Worm (Caenorhabditis elegans): Measurements from ENCODE around the gene ZK938.1.

The ZK938.1 gene

DNA sequence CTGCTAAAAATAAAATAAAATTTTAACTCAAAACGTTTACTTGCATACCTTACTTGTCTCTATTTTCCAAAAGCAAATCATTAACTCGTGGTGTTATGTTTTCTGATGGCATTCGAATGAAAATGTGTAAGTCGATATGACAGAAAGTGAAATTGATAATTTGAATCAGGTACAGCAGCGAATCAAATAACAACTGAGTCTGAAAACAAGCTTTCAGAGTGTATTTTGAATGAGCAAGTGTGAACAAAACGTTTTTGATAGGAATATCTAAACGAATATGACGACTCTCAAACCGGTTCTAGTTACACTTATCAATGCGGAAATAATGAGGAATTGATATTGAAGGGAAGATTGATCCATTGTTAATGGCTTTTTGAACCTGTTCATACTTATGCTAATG, 41.9 kb downstream of the ZK938.1 start, which contains the start of gene chil-7:
chil-7 (minus strand) TSS at position 112 of the 400 bp plus-strand sequence.
- no peak for TF ChIP-seq nhr-10 (tag; optimal IDR thresholded peaks at IDR 0.05)
- no peak for TF ChIP-seq saeg-2 (GFP tag; IDR thresholded peaks at IDR 0.05)
- peak in 1 of 2 experiments; percentile 97 for TF ChIP-seq unc-62 (GFP tag; optimal IDR thresholded peaks at IDR 0.05 in 1 of 2)
- no peak for TF ChIP-seq unc-62 (tag; optimal IDR thresholded peaks at IDR 0.05)

DNA sequence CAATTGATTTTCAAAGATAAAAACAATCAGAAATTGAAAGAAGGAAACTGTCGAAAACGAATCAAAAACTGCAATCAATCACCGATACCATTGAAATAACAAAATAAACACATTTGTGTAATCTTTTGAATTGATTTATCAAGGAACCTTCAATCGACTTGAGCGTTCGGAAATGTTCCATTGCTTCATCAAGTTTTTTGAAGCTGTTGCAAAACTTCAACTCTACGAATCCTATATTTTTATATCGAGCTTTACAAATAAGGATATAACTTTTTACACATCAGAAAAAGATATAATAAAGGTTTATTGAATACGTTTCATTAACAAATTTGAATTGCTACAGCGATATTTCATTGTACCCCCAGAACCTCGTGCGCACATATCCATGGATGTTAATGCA, 43.8 kb downstream of the ZK938.1 start, which contains the start of gene chil-8:
chil-8 (minus strand) TSS at position 101 of the 400 bp plus-strand sequence.
- TF ChIP-seq aha-1 (tag) (peak; percentile 37), nhr-25 (tag; optimal IDR thresholded peaks at IDR 0.05; ENCODE audit: borderline replicate concordance, insufficient read depth) (no peak)

DNA sequence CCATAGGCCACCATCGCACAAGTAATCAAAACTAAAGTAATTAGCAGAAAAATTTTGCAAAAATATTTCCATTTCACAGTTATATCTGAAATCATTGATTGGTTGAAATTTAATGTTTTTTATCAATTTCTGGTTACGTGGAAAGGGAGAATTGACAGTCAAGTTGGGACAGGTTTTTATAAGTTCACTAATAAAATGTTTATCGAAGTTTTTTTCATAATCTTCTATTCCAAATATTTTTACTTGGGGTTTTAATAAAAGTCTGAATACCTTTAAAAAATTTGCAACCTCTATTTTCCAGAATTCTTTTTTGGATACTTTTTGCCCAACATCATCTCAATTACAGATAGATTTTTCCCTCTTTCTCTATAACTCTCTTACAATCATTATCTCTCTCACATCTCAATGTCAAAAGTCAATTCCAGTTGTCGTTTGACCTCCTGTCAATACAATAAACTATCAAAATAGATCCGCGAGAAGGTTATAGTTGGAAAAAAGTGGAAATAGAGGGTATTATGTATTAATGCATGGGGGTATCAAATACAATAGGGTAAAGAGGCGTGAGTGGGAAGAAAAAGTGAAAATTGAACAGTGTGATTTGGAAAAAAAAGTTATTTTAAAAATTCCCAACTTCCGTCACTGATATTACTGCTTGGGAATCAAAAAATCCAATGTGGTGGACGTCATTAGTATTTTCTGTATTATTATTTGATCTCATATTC, 45.5 kb downstream of the ZK938.1 start, which contains the start of the genes chil-2 and ctsa-3.2:
chil-2 (minus strand) TSS at position 101 of the 722 bp plus-strand sequence.
ctsa-3.2 (plus strand) TSS at position 672 of the 722 bp plus-strand sequence.
- TF ChIP-seq duxl-1 (tag; optimal IDR thresholded peaks at IDR 0.05; ENCODE audit: poor library complexity) (no peak), ceh-32 (tag; optimal IDR thresholded peaks at IDR 0.05; ENCODE audit: poor library complexity) (no peak), tag-97 (GFP tag; IDR thresholded peaks at IDR 0.05) (no peak), ces-1 (GFP tag; optimal IDR thresholded peaks at IDR 0.05) (no peak), lin-13 (GFP tag; optimal IDR thresholded peaks at IDR 0.05) (no peak), lin-38 (GFP tag; IDR thresholded peaks at IDR 0.05) (no peak), lim-7 (GFP tag; IDR thresholded peaks at IDR 0.05) (no peak), egl-27 (tag; optimal IDR thresholded peaks at IDR 0.05) (no peak), ztf-11 (tag; optimal IDR thresholded peaks at IDR 0.05) (no peak), T20F7.1 (GFP tag; optimal IDR thresholded peaks at IDR 0.05) (no peak), arid-1 (GFP tag; conservative IDR thresholded peaks at IDR 0.05) (no peak), tra-1 (GFP tag; IDR thresholded peaks at IDR 0.05) (no peak)

DNA sequence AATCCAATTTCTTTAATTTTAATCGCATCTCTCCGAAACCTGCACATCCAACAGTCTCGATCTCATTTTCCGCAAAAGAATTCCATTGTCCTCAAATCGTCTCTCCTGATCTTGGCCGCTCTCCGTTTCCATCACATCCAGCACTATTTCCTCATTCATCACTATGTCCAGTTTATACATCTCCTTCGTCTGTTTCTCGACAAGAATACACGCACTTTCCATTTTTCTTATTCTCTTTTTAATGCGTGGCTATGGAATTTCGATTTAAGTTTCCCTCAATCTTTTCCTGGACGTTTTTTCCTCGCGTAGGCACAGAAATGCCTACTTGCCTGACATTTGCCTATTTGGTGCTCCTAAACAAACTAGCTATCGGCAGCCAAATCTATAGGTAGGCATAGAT, 50.6 kb downstream of the ZK938.1 start:
- no peak for TF ChIP-seq ZK546.5 (tag; optimal IDR thresholded peaks at IDR 0.05)
- TF ChIP-seq aha-1 (tag): peak; percentile 73
- TF ChIP-seq pha-4 (GFP tag; IDR thresholded peaks at IDR 0.05): no peak
- TF ChIP-seq pha-4 (tag; optimal IDR thresholded peaks at IDR 0.05): no peak
- no peak for TF ChIP-seq F26F4.8 (GFP tag; conservative IDR thresholded peaks at IDR 0.05)
- TF ChIP-seq nhr-11 (tag; optimal IDR thresholded peaks at IDR 0.05): no peak
- no peak for TF ChIP-seq dmd-9 (GFP tag; IDR thresholded peaks at IDR 0.05)
- no peak for TF ChIP-seq zip-11 (GFP tag; IDR thresholded peaks at IDR 0.05)
- TF ChIP-seq nhr-76 (tag; optimal IDR thresholded peaks at IDR 0.05): no peak
- no peak for TF ChIP-seq gei-8 (GFP tag; optimal IDR thresholded peaks at IDR 0.05)
- peak in 1 of 2 experiments; percentile 8 for TF ChIP-seq unc-62 (GFP tag; optimal IDR thresholded peaks at IDR 0.05 in 1 of 2)
- TF ChIP-seq unc-62 (tag; optimal IDR thresholded peaks at IDR 0.05): no peak
- TF ChIP-seq nhr-42 (GFP tag; IDR thresholded peaks at IDR 0.05): no peak
- TF ChIP-seq zip-2 (tag; optimal IDR thresholded peaks at IDR 0.05): no peak
- TF ChIP-seq dpl-1 (GFP tag; optimal IDR thresholded peaks at IDR 0.05): no peak
- no peak for TF ChIP-seq mdt-29 (GFP tag; IDR thresholded peaks at IDR 0.05)
- no peak for TF ChIP-seq zag-1 (tag; optimal IDR thresholded peaks at IDR 0.05)
- no peak for TF ChIP-seq jun-1 (tag; optimal IDR thresholded peaks at IDR 0.05)

All from whole organism, L4 larva.